Worm (Caenorhabditis elegans) whole organism, L2 larva: ENCODE data around the gene acs-21.
"Not testable (repeated sequence)": the region's sequence is repeated elsewhere in the genome, so short reads cannot be mapped to it uniquely, and the experiment has no call there.

Source experiments
- C34F6.9 ChIP-seq: fragments of 150-350 bp; optimal IDR thresholded peaks from 2 replicates; lab custom pipeline; 2014; ENCODE audit warnings: missing biosample characterization, missing genetic modification characterization
- R02D3.7 ChIP-seq: fragments of 150-350 bp; optimal IDR thresholded peaks from 2 replicates; lab custom pipeline; 2014; ENCODE audit warnings: missing biosample characterization, missing genetic modification characterization
- Y55F3AM.14 ChIP-seq: fragments of 200-800 bp; sonication (Bioruptor generic); optimal IDR thresholded peaks from 2 replicates; lab custom pipeline; 2018; ENCODE audit warnings: mild to moderate bottlenecking, missing genetic modification characterization, missing compliant biosample characterization
- ZK546.5 ChIP-seq: sonication (generic microtip); optimal IDR thresholded peaks from 2 replicates; lab custom pipeline; 2017; ENCODE audit warnings: missing biosample characterization, missing genetic modification characterization
- alr-1 ChIP-seq: fragments of 150-350 bp; optimal IDR thresholded peaks from 2 replicates; lab custom pipeline; 2014; ENCODE audit warnings: missing biosample characterization, missing genetic modification characterization
- aly-2 ChIP-seq: fragments of 150-350 bp; optimal IDR thresholded peaks from 2 replicates; lab custom pipeline; 2014; ENCODE audit warnings: missing biosample characterization, missing genetic modification characterization
- ama-1 ChIP-seq: fragments of 150-350 bp; optimal IDR thresholded peaks from 2 replicates; lab custom pipeline; 2018; ENCODE audit warnings: inconsistent platforms
- blmp-1 ChIP-seq: sonication (generic microtip); optimal IDR thresholded peaks from 2 replicates; lab custom pipeline; 2017; ENCODE audit warnings: missing genetic modification characterization, mild to moderate bottlenecking, missing compliant biosample characterization, antibody characterized with exemption, moderate library complexity; ENCODE audit not compliant: insufficient read depth
- ceh-16 ChIP-seq: fragments of 150-350 bp; optimal IDR thresholded peaks from 2 replicates; lab custom pipeline; 2014; ENCODE audit warnings: missing biosample characterization, missing genetic modification characterization
- ceh-82 ChIP-seq: fragments of 150-350 bp; optimal IDR thresholded peaks from 2 replicates; lab custom pipeline; 2014; ENCODE audit warnings: missing biosample characterization, missing genetic modification characterization
- crh-2 ChIP-seq: sonication (generic microtip); optimal IDR thresholded peaks from 2 replicates; lab custom pipeline; 2017; ENCODE audit warnings: missing biosample characterization, missing genetic modification characterization
- dmd-4 ChIP-seq: sonication (generic microtip); optimal IDR thresholded peaks from 2 replicates; lab custom pipeline; 2017; ENCODE audit warnings: missing biosample characterization, missing genetic modification characterization
- egl-27 ChIP-seq: sonication (generic microtip); optimal IDR thresholded peaks from 3 replicates; lab custom pipeline; 2017; ENCODE audit warnings: missing biosample characterization, missing genetic modification reagents, missing genetic modification characterization
- elt-1 ChIP-seq: fragments of 150-350 bp; optimal IDR thresholded peaks from 2 replicates; lab custom pipeline; 2014; ENCODE audit warnings: missing biosample characterization, missing genetic modification characterization
- elt-3 ChIP-seq: sonication (generic microtip); optimal IDR thresholded peaks from 2 replicates; lab custom pipeline; 2017; ENCODE audit warnings: missing biosample characterization, missing genetic modification characterization
- fos-1 ChIP-seq: fragments of 150-350 bp; optimal IDR thresholded peaks from 2 replicates; lab custom pipeline; 2014; ENCODE audit warnings: missing biosample characterization, missing genetic modification characterization
- gmeb-1 ChIP-seq: fragments of 150-350 bp; optimal IDR thresholded peaks from 2 replicates; lab custom pipeline; 2014; ENCODE audit warnings: missing biosample characterization, missing genetic modification characterization
- lin-11 ChIP-seq: fragments of 150-350 bp; sonication (generic microtip); optimal IDR thresholded peaks from 2 replicates; lab custom pipeline; 2014; ENCODE audit warnings: missing biosample characterization, missing genetic modification characterization, inconsistent platforms, mixed read lengths
- lin-13 ChIP-seq: fragments of 150-350 bp; optimal IDR thresholded peaks from 2 replicates; lab custom pipeline; 2014; ENCODE audit warnings: missing biosample characterization, missing genetic modification reagents, missing genetic modification characterization
- lin-39 ChIP-seq: fragments of 150-350 bp; optimal IDR thresholded peaks from 2 replicates; lab custom pipeline; 2014; ENCODE audit warnings: missing biosample characterization, missing genetic modification reagents, missing genetic modification characterization
- mab-5 ChIP-seq: fragments of 150-350 bp; optimal IDR thresholded peaks from 2 replicates; lab custom pipeline; 2014; ENCODE audit warnings: missing biosample characterization, missing genetic modification characterization
- mbf-1 ChIP-seq: sonication (generic microtip); optimal IDR thresholded peaks from 2 replicates; lab custom pipeline; 2017; ENCODE audit warnings: missing biosample characterization, missing genetic modification characterization
- mdl-1 ChIP-seq, 2 experiments: fragments of 150-350 bp in 1 of 2; sonication (generic microtip) in 1 of 2; optimal IDR thresholded peaks; 2 replicates each; lab custom pipeline; 2017; ENCODE audit warnings: missing biosample characterization in 2 of 2, missing genetic modification characterization in 2 of 2
- nhr-10 ChIP-seq: sonication (generic microtip); optimal IDR thresholded peaks from 2 replicates; lab custom pipeline; 2017; ENCODE audit warnings: missing biosample characterization, missing genetic modification characterization
- nhr-11 ChIP-seq: fragments of 150-350 bp; optimal IDR thresholded peaks from 2 replicates; lab custom pipeline; 2014; ENCODE audit warnings: missing biosample characterization, missing genetic modification characterization
- nhr-12 ChIP-seq: fragments of 150-350 bp; optimal IDR thresholded peaks from 2 replicates; lab custom pipeline; 2014; ENCODE audit warnings: missing biosample characterization, missing genetic modification characterization
- nhr-21 ChIP-seq: fragments of 150-350 bp; optimal IDR thresholded peaks from 2 replicates; lab custom pipeline; 2014; ENCODE audit warnings: missing biosample characterization, missing genetic modification characterization
- nhr-23 ChIP-seq: fragments of 150-350 bp; optimal IDR thresholded peaks from 2 replicates; lab custom pipeline; 2014; ENCODE audit warnings: missing biosample characterization, missing genetic modification reagents, missing genetic modification characterization
- nhr-237 ChIP-seq: fragments of 150-350 bp; optimal IDR thresholded peaks from 2 replicates; lab custom pipeline; 2014; ENCODE audit warnings: missing biosample characterization, missing genetic modification characterization
- nhr-25 ChIP-seq: fragments of 150-350 bp; sonication (generic microtip); optimal IDR thresholded peaks from 3 replicates; lab custom pipeline; 2014; ENCODE audit warnings: missing biosample characterization, missing genetic modification characterization
- nhr-77 ChIP-seq: fragments of 150-350 bp; optimal IDR thresholded peaks from 2 replicates; lab custom pipeline; 2014; ENCODE audit warnings: missing biosample characterization, missing genetic modification characterization
- sem-4 ChIP-seq: fragments of 150-350 bp; optimal IDR thresholded peaks from 2 replicates; lab custom pipeline; 2014; ENCODE audit warnings: missing biosample characterization, missing genetic modification reagents, missing genetic modification characterization
- skn-1 ChIP-seq: sonication (generic microtip); optimal IDR thresholded peaks from 2 replicates; lab custom pipeline; 2017; ENCODE audit warnings: missing biosample characterization, missing genetic modification characterization
- sma-9 ChIP-seq, 2 experiments: fragments of 150-350 bp in 1 of 2; sonication (generic microtip) in 1 of 2; optimal IDR thresholded peaks; 2 replicates each; lab custom pipeline; 2014 to 2016; ENCODE audit warnings: missing genetic modification characterization in 2 of 2, mild to moderate bottlenecking in 1 of 2, missing biosample characterization in 1 of 2, missing compliant biosample characterization in 1 of 2, missing genetic modification reagents in 1 of 2, moderate library complexity in 1 of 2
- unc-55 ChIP-seq: fragments of 150-350 bp; sonication (generic microtip); optimal IDR thresholded peaks from 3 replicates; lab custom pipeline; 2014; ENCODE audit warnings: missing biosample characterization, missing genetic modification reagents, missing genetic modification characterization
- zag-1 ChIP-seq: fragments of 150-350 bp; optimal IDR thresholded peaks from 2 replicates; lab custom pipeline; 2014; ENCODE audit warnings: missing biosample characterization, missing genetic modification characterization
- ztf-1 ChIP-seq: fragments of 200-800 bp; sonication (Bioruptor generic); conservative IDR thresholded peaks from 2 replicates; pipeline ENCODE4 v1.3.6; 2022; ENCODE audit warnings: missing genetic modification characterization, missing compliant biosample characterization
- ztf-4 ChIP-seq: fragments of 150-350 bp; optimal IDR thresholded peaks from 2 replicates; lab custom pipeline; 2014; ENCODE audit warnings: missing biosample characterization, missing genetic modification characterization

The acs-21 gene

DNA sequence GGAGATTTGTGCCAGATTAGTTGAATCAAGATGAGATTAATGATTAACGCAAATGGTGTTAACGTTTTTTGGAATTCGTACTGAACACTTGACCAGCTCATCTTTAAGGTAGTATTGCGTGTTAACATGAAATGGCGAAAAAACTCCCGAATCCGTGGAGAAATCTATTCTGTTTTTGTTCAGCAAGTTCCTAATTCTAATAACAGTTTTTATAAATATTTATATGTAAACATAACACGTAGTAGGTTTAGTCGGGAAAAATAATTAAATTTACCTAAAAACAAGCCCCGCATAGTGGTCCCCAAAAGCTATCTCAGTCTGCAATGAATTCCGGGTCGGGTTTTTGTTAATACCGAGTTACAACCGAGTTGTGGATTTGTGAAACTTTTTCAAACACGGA is 29.9 kb upstream of the acs-21 start, which contains the start of gene str-244:
str-244 (minus strand) TSS at position 101 of the 400 bp plus-strand sequence.
- TF ChIP-seq Y55F3AM.14 (GFP tag; lab: Kevin White, UChicago) (no peak), lin-11 (no peak), ama-1 (no peak), ceh-16 (tag; lab: Kevin White, UChicago) (no peak), gmeb-1 (tag; lab: Kevin White, UChicago) (no peak), nhr-25 (tag; lab: Kevin White, UChicago) (no peak), mab-5 (tag; lab: Kevin White, UChicago) (no peak)

DNA sequence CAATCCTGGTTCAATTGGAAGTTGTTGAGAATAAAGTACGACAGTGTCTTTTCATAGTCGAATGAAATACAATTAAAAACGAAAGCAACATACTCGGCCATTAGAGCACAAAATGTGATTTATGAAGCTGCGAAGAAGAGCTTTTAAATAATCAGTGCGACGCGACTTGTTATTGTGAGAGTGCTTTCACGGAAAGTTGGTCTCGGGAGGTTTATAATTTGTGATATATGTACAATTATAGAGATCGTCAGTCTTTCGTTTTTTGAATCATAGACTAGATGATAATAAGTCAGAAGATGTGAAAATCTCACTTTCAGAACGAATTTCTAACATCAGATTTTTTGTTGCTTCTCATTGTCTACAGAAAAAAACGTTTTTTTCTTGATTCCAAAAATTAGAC is 26.8 kb upstream of the acs-21 start, which contains the start of gene srt-15:
srt-15 (minus strand) TSS at position 101 of the 400 bp plus-strand sequence.
- TF ChIP-seq ztf-1 (GFP tag; lab: Robert Waterston, UW) (no peak), nhr-23 (no peak), zag-1 (no peak), mdl-1 (tag; optimal IDR thresholded peaks at IDR 0.05; lab: Kevin White, UChicago) (no peak), egl-27 (tag; lab: Kevin White, UChicago) (no peak), mbf-1 (tag; lab: Kevin White, UChicago) (no peak), blmp-1 (no peak), nhr-25 (tag; lab: Kevin White, UChicago) (no peak), lin-13 (GFP tag; lab: Kevin White, UChicago) (no peak), lin-39 (tag; lab: Kevin White, UChicago) (no peak), sem-4 (no peak), ztf-4 (tag; lab: Kevin White, UChicago) (no peak), alr-1 (tag; lab: Kevin White, UChicago) (no peak), sma-9 (GFP tag; optimal IDR thresholded peaks at IDR 0.05; lab: Kevin White, UChicago) (no peak), sma-9 (tag; optimal IDR thresholded peaks at IDR 0.05; lab: Kevin White, UChicago) (no peak), R02D3.7 (no peak), ZK546.5 (tag; lab: Kevin White, UChicago) (no peak), C34F6.9 (tag; lab: Kevin White, UChicago) (no peak)
- TF ChIP-seq, all 48 proteins: peak for 0

DNA sequence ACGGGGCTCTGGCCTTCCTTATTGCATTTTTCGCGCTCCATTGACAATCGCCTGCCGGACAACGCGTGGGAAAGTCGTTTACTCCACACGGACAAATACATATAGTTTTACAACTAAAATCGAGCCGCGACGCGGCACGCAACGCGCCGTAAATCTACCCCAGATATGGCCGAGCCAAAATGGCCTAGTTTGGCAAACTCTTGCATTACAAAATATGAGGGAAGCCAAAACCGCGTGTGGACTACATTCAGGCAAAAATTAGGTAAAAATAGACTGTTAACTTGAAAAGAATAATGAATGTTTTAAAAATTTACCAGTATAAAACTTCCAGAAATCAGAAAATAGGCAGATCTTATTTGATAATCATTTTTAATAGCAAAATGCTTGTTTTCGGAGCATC is 24.4 kb upstream of the acs-21 start, which contains the start of gene srt-16:
srt-16 (minus strand) TSS at position 101 of the 400 bp plus-strand sequence.
- not testable (repeated sequence) for TF ChIP-seq sma-9 (GFP tag; optimal IDR thresholded peaks at IDR 0.05; lab: Kevin White, UChicago); sma-9 (tag; optimal IDR thresholded peaks at IDR 0.05; lab: Kevin White, UChicago); skn-1 (tag; lab: Kevin White, UChicago); nhr-237 (tag; lab: Kevin White, UChicago)

DNA sequence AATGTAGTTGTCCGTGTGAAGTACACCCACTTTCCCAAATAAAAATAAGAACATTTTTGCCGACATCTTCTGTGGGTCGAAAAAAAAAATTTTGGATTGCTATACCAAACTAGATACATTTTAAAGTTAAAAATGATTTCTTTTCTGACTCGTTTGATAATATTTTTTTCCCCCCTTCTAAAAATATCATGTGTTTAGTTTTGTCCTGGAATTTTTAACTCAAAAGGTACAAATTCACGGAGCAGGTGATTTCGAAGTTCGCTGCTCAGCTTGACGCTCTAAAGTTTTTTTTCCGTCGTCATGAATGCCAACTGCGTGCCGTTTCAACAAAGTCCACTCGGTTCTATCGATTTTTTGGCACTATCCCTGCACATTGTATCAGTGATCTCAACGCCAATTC is 22.9 kb upstream of the acs-21 start, which contains the start of gene srh-185:
srh-185 (plus strand) TSS at position 301 of the 400 bp plus-strand sequence.
- TF ChIP-seq elt-1 (no peak), elt-3 (tag; lab: Kevin White, UChicago) (no peak), nhr-77 (tag; lab: Kevin White, UChicago) (no peak), ama-1 (no peak), nhr-12 (no peak), ceh-82 (tag; lab: Kevin White, UChicago) (no peak), crh-2 (no peak), fos-1 (no peak), ceh-16 (tag; lab: Kevin White, UChicago) (no peak), ztf-1 (GFP tag; lab: Robert Waterston, UW) (no peak), alr-1 (tag; lab: Kevin White, UChicago) (no peak), unc-55 (GFP tag; lab: Kevin White, UChicago) (no peak)

DNA sequence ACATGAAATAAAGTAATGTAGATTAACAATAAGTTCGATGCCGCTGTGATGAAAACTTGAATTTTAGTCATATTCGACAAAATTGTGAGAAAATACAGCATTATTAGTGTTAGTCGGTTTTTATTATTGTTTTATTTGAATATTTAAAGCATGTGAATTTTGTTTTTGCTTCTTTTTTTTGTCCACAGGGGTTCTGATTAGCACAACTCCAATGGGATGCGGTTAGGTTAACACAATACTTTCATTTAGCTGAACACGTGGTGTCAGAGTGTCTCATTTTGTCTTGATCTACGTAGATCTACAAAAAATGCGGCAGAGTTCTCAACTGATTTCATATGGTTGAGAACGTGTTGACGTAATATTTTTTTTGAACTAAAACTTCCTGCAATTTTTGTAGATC is 19.8 kb upstream of the acs-21 start, which contains the start of gene str-40:
str-40 (minus strand) TSS at position 101 of the 400 bp plus-strand sequence.
- no peak for TF ChIP-seq ztf-1 (GFP tag; lab: Robert Waterston, UW)
- no peak for TF ChIP-seq elt-3 (tag; lab: Kevin White, UChicago)
- TF ChIP-seq lin-13 (GFP tag; lab: Kevin White, UChicago), result no peak
- TF ChIP-seq ama-1, result no peak
- TF ChIP-seq elt-1, result no peak
- no peak for TF ChIP-seq mdl-1 (tag; optimal IDR thresholded peaks at IDR 0.05; lab: Kevin White, UChicago)
- no peak for TF ChIP-seq nhr-10 (tag; lab: Kevin White, UChicago)
- no peak for TF ChIP-seq Y55F3AM.14 (GFP tag; lab: Kevin White, UChicago)
- TF ChIP-seq nhr-12, result no peak
- no peak for TF ChIP-seq ZK546.5 (tag; lab: Kevin White, UChicago)
- TF ChIP-seq nhr-11 (tag; lab: Kevin White, UChicago), result no peak
- no peak for TF ChIP-seq fos-1
- no peak for TF ChIP-seq aly-2 (tag; lab: Kevin White, UChicago)
- TF ChIP-seq nhr-77 (tag; lab: Kevin White, UChicago), result no peak
- no peak for TF ChIP-seq gmeb-1 (tag; lab: Kevin White, UChicago)
- no peak for TF ChIP-seq nhr-21
- no peak for TF ChIP-seq skn-1 (tag; lab: Kevin White, UChicago)
- TF ChIP-seq dmd-4, result no peak
- no peak for TF ChIP-seq ztf-4 (tag; lab: Kevin White, UChicago)
- TF ChIP-seq lin-11, result no peak
